Worm (Caenorhabditis elegans): ENCODE data around the gene F35H12.5.

Gene F35H12.5

ce11 chrX:924495-925008, 6.4 kb downstream of the F35H12.5 start, which contains the start of the genes pifk-1 and tbc-11:
TSS of gene pifk-1 (minus strand) at chrX:924511.
TSS of gene tbc-11 (plus strand) at chrX:924958.
- TF ChIP-seq blmp-1 (tag; optimal IDR thresholded peaks at IDR 0.05) (no peak), nhr-12 (tag; optimal IDR thresholded peaks at IDR 0.05) (no peak), unc-120 (tag; optimal IDR thresholded peaks at IDR 0.05; ENCODE audit: poor library complexity, severe bottlenecking) (peak; percentile 26), elt-3 (tag; optimal IDR thresholded peaks at IDR 0.05) (no peak), mab-5 (tag; optimal IDR thresholded peaks at IDR 0.05) (no peak), pha-4 (tag; optimal IDR thresholded peaks at IDR 0.05) (peak; percentile 12), mep-1 (tag; optimal IDR thresholded peaks at IDR 0.05) (peak; percentile 70), zip-8 (tag; optimal IDR thresholded peaks at IDR 0.05) (no peak), drap-1 (GFP tag; optimal IDR thresholded peaks at IDR 0.05) (no peak)

- no peak for TF ChIP-seq ceh-39 (tag; optimal IDR thresholded peaks at IDR 0.05)
- TF ChIP-seq unc-120 (tag; optimal IDR thresholded peaks at IDR 0.05; ENCODE audit: poor library complexity, severe bottlenecking): no peak
- no peak for TF ChIP-seq mab-5 (tag; optimal IDR thresholded peaks at IDR 0.05)
- no peak for TF ChIP-seq unc-39 (tag; optimal IDR thresholded peaks at IDR 0.05)
- TF ChIP-seq blmp-1 (tag; optimal IDR thresholded peaks at IDR 0.05): no peak
- no peak for TF ChIP-seq zip-8 (tag; optimal IDR thresholded peaks at IDR 0.05)
- TF ChIP-seq lin-13 (tag; optimal IDR thresholded peaks at IDR 0.05): no peak
- TF ChIP-seq nhr-2 (tag; optimal IDR thresholded peaks at IDR 0.05): no peak
- TF ChIP-seq cnd-1 (tag; optimal IDR thresholded peaks at IDR 0.05): no peak
- TF ChIP-seq tbx-8 (GFP tag; optimal IDR thresholded peaks at IDR 0.05): no peak
- no peak for TF ChIP-seq pha-4 (tag; optimal IDR thresholded peaks at IDR 0.05)
- TF ChIP-seq ceh-43 (GFP tag; optimal IDR thresholded peaks at IDR 0.05): no peak
Observed at ce11 chrX:926125-926524, 7.9 kb downstream of the F35H12.5 start.

DNA sequence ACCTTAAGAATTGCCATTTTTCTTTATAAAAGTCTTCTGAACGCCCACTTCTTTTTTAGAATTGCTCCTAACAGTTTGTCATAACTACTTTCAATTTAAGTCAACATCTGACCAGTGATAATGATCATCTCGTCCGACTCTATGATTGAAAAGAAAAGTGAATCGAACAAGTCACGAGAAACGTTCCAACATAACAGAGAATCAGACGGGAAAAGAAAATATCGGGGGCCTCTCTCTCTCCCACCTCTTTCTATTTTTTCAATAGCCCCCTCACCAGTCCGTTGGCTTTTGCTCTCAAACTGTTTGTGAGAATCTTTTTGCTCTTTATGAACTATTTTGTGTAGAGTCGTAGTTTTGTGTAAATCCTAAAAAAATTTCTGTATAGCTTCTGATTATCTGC, 9.4 kb downstream of the F35H12.5 start:
- TF ChIP-seq sem-2 (GFP tag; optimal IDR thresholded peaks at IDR 0.05) (no peak), nhr-2 (tag; optimal IDR thresholded peaks at IDR 0.05) (no peak), ceh-43 (GFP tag; optimal IDR thresholded peaks at IDR 0.05) (no peak), drap-1 (GFP tag; optimal IDR thresholded peaks at IDR 0.05) (no peak), elt-1 (tag; optimal IDR thresholded peaks at IDR 0.05; ENCODE audit: borderline replicate concordance, insufficient read depth) (no peak), unc-62 (GFP tag; optimal IDR thresholded peaks at IDR 0.05) (no peak), lsy-2 (tag; optimal IDR thresholded peaks at IDR 0.05) (no peak), lin-32 (GFP tag; optimal IDR thresholded peaks at IDR 0.05) (no peak), cnd-1 (tag; optimal IDR thresholded peaks at IDR 0.05) (no peak), elt-3 (tag; optimal IDR thresholded peaks at IDR 0.05) (no peak), mls-2 (tag; optimal IDR thresholded peaks at IDR 0.05) (no peak), sptf-1 (tag; optimal IDR thresholded peaks at IDR 0.05) (no peak), unc-39 (tag; optimal IDR thresholded peaks at IDR 0.05) (no peak), M03D4.4 (tag; optimal IDR thresholded peaks at IDR 0.05) (no peak), flh-1 (GFP tag; optimal IDR thresholded peaks at IDR 0.05) (no peak), nhr-12 (tag; optimal IDR thresholded peaks at IDR 0.05) (no peak)

ce11 chrX:932874-933273, 14.7 kb downstream of the F35H12.5 start:
- no peak for TF ChIP-seq nhr-12 (tag; optimal IDR thresholded peaks at IDR 0.05)
- TF ChIP-seq mab-5 (tag; optimal IDR thresholded peaks at IDR 0.05): no peak
- TF ChIP-seq unc-120 (tag; optimal IDR thresholded peaks at IDR 0.05; ENCODE audit: poor library complexity, severe bottlenecking): peak; percentile 83
- TF ChIP-seq sptf-1 (tag; optimal IDR thresholded peaks at IDR 0.05): peak; percentile 16
- peak; percentile 56 for TF ChIP-seq ces-1 (GFP tag; optimal IDR thresholded peaks at IDR 0.05)
- no peak for TF ChIP-seq lin-13 (tag; optimal IDR thresholded peaks at IDR 0.05)

- no peak for TF ChIP-seq lin-32 (GFP tag; optimal IDR thresholded peaks at IDR 0.05)
Observed at ce11 chrX:933504-933903, 15.3 kb downstream of the F35H12.5 start, which contains the start of gene F35H12.1. TSS of gene F35H12.1 (plus strand) at chrX:933804.

- no peak for TF ChIP-seq blmp-1 (tag; optimal IDR thresholded peaks at IDR 0.05)
- no peak for TF ChIP-seq flh-1 (GFP tag; optimal IDR thresholded peaks at IDR 0.05)
- no peak for TF ChIP-seq unc-39 (tag; optimal IDR thresholded peaks at IDR 0.05)
- no peak for TF ChIP-seq ces-1 (GFP tag; optimal IDR thresholded peaks at IDR 0.05)
- no peak for TF ChIP-seq nhr-28 (tag; optimal IDR thresholded peaks at IDR 0.05)
- no peak for TF ChIP-seq snpc-4 (tag; optimal IDR thresholded peaks at IDR 0.05)
- TF ChIP-seq ham-2 (GFP tag; optimal IDR thresholded peaks at IDR 0.05): no peak
- TF ChIP-seq lin-32 (GFP tag; optimal IDR thresholded peaks at IDR 0.05): no peak
- TF ChIP-seq unc-120 (tag; optimal IDR thresholded peaks at IDR 0.05; ENCODE audit: poor library complexity, severe bottlenecking): no peak
- TF ChIP-seq cnd-1 (tag; optimal IDR thresholded peaks at IDR 0.05): no peak
Observed at ce11 chrX:936013-936412, 17.8 kb downstream of the F35H12.5 start.
